Worm (Caenorhabditis elegans): ENCODE measurements around the gene lmtr-2.

lmtr-2 gene

DNA sequence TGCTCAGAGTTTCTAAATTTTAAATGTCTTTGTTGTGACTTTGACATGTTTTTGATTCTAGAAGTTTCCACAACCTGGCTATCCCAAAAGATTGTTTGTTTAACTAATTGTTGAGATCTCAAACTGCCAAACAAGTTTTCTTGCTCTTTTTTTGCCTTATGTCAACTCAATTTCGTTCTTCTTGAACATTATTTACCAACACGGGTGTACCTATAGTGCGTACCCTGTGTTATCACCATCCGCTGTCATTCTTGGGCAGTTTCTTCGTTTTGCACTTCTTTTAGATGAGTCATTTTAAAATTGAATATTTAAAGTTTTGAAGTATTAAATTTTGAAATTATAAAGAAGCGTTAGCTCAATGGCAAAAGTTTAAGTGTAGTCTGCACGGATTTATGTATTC, 6.0 kb upstream of the lmtr-2 start, which contains the start of gene sptl-2:
Gene sptl-2 (plus strand): TSS at position 280 of the 400 bp plus-strand sequence.
- TF ChIP-seq sma-9 (GFP tag; optimal IDR thresholded peaks at IDR 0.05) (peak; percentile 16), sma-9 (tag; optimal IDR thresholded peaks at IDR 0.05) (no peak), fos-1 (tag; optimal IDR thresholded peaks at IDR 0.05) (peak; percentile 79), elt-1 (tag; optimal IDR thresholded peaks at IDR 0.05) (no peak), unc-62 (GFP tag; optimal IDR thresholded peaks at IDR 0.05) (no peak)

DNA sequence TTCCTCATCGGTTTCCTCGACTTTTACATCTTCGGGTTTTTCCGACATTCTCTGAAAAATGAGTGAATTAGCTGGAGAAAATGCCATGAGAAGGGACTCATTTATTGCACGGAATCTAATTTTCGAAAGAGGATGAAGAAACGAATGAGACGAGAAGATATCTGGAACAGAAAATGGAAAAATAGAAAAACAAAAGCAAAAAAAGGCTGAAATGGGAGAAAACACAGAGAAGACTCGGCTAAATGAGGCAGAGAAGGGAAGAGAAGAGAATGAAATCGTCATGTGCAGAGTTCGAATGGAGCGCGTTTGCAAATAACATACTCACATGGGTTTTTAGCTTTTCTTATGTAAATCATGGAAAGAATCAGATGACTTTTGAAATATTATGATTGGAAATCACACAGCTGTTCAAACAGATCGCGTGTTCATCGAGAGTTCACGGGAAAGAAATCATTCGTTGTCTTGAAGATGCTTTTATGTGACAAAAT, 3.0 kb upstream of the lmtr-2 start, which contains the start of gene Y97E10AR.6:
Gene Y97E10AR.6 (minus strand): TSS at position 51 of the 488 bp plus-strand sequence.
- TF ChIP-seq nhr-129 (tag; optimal IDR thresholded peaks at IDR 0.05): peak; percentile 74
- no peak for TF ChIP-seq gmeb-1 (tag; optimal IDR thresholded peaks at IDR 0.05)
- TF ChIP-seq sem-4 (tag; optimal IDR thresholded peaks at IDR 0.05): no peak
- peak; percentile 70 for TF ChIP-seq unc-55 (GFP tag; optimal IDR thresholded peaks at IDR 0.05)
- no peak for TF ChIP-seq nhr-23 (tag; optimal IDR thresholded peaks at IDR 0.05)
- TF ChIP-seq C34F6.9 (tag; optimal IDR thresholded peaks at IDR 0.05): peak; percentile 78
- peak; percentile 19 for TF ChIP-seq fos-1 (tag; optimal IDR thresholded peaks at IDR 0.05)
- peak in 1 of 2 experiments; percentile 44 for TF ChIP-seq lsy-2 (tag; optimal IDR thresholded peaks at IDR 0.05)

- no peak for TF ChIP-seq crh-2 (tag; optimal IDR thresholded peaks at IDR 0.05)
Measured at ce11 chrV:8012032-8012431, 1.1 kb upstream of the lmtr-2 start, which contains the start of gene rpb-9. Gene rpb-9, minus strand, starts transcription at chrV:8012345.

ce11 chrV:8010103-8010502, 803 bp downstream of the lmtr-2 start, which contains the start of gene Y97E10AR.4:
Gene Y97E10AR.4, minus strand, starts transcription at chrV:8010233.
- TF ChIP-seq lin-11 (tag; optimal IDR thresholded peaks at IDR 0.05): no peak
- no peak for TF ChIP-seq unc-62 (GFP tag; optimal IDR thresholded peaks at IDR 0.05)
- no peak for TF ChIP-seq dmd-4 (tag; optimal IDR thresholded peaks at IDR 0.05)
- no peak for TF ChIP-seq ama-1 (optimal IDR thresholded peaks at IDR 0.05)

DNA sequence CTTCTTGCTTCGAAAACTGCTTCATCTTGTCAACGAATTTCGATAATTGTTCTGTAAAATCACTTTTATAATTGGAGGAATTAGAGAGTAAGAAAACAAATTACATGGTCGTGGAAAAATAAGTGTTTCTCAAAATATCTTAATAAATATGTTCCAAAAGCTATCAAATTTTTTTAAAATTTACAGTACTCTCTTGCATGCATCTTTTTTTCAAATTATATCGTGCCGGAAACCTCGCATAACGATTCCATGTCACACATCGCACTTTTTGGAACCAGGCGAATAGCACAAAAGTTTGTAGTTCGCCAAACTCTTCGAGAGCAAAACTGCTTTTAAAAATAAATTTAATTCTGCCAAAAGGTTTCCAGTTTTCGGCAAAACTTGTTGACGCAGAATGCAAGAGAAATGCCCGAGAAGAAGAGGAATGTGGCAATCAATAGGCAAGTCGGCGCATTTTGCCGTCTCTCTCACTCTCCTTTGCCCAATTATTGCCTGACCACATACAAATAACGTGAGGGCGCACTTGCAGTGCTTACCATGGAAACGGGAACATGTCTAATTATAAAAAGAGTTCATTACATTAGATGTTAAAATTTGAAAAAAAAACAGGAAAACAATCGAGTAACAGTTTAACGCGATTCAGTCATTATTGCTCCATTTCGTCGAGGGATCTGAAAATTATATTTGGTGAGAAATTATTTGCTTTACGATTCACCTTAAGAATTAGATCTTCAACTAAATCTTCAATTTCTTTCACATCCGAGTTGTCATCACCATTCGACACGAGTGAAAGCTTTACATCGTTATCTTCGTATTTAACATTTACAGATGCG, 3.2 kb downstream of the lmtr-2 start, which contains the start of gene Y97E10AR.3:
Gene Y97E10AR.3 (minus strand): TSS at position 51 of the 833 bp plus-strand sequence.
- TF ChIP-seq C34F6.9 (tag; optimal IDR thresholded peaks at IDR 0.05): peak; percentile 53
- no peak for TF ChIP-seq dmd-4 (tag; optimal IDR thresholded peaks at IDR 0.05)

DNA sequence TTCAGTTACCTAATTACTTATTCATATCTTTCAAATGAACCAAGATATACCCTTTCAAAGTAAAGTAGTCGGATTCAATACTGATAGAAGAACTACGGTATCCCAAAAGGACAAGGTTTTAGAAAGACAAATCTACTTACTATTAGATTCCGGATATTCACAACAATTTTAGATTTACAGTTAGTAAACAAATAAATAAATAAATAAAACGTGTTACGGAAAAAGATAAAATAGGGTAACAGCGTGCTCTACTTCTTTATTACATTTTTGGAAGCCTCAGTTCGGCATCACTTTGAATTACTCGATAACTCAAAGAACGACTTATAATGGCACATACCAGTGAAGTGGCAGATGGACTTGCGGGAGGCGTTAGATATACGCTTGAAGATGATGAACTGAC, 5.9 kb downstream of the lmtr-2 start, which contains the start of gene Y97E10AR.8:
Gene Y97E10AR.8 (plus strand): TSS at position 301 of the 400 bp plus-strand sequence.
- no peak for TF ChIP-seq ztf-4 (tag; optimal IDR thresholded peaks at IDR 0.05)
- TF ChIP-seq egl-27 (tag; optimal IDR thresholded peaks at IDR 0.05): no peak
- TF ChIP-seq F13H6.1 (tag; optimal IDR thresholded peaks at IDR 0.05): no peak
- no peak for TF ChIP-seq unc-62 (GFP tag; optimal IDR thresholded peaks at IDR 0.05)
- TF ChIP-seq ztf-1 (GFP tag; conservative IDR thresholded peaks at IDR 0.05): no peak
- TF ChIP-seq unc-39 (tag; optimal IDR thresholded peaks at IDR 0.05): no peak
- no peak for TF ChIP-seq elt-3 (tag; optimal IDR thresholded peaks at IDR 0.05)
- TF ChIP-seq zag-1 (tag; optimal IDR thresholded peaks at IDR 0.05): no peak
- TF ChIP-seq lin-13 (GFP tag; optimal IDR thresholded peaks at IDR 0.05): no peak
- TF ChIP-seq fos-1 (tag; optimal IDR thresholded peaks at IDR 0.05): no peak

DNA sequence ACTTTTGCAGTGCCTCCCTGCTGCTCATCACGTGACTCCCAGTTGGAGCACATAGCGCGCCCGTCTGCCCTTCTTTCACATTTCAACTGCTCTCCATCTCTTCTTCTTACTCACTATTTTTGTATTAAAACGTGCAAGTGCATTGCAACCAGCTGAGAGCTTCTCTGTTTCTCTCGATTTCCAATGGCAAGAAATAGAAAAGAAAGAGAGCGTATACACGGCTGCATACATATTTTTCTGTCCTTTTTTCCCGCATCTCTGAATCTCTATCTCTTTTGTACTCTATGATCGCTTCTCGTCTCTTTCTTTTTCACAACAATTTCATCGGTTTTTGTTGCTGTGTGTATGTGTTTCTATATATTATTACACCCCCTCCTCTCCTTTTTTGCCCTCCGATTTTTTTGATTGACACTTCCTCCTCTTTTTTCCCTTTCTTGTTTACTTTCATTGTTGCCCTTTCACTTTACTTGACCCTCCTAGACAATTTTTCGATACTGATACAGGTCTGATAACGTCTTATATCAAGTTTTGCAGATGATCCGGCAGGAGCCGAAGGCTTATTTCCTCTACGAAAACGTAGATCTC, 9.9 kb downstream of the lmtr-2 start, which contains the start of gene Y97E10AR.1:
Gene Y97E10AR.1 (plus strand): TSS at position 535 of the 585 bp plus-strand sequence.
- TF ChIP-seq snpc-4 (tag; optimal IDR thresholded peaks at IDR 0.05) (peak; percentile 71), ZK546.5 (tag; optimal IDR thresholded peaks at IDR 0.05) (no peak), gmeb-1 (tag; optimal IDR thresholded peaks at IDR 0.05) (no peak), egl-27 (tag; optimal IDR thresholded peaks at IDR 0.05) (peak; percentile 73), mab-5 (tag; optimal IDR thresholded peaks at IDR 0.05) (peak; percentile 73), blmp-1 (tag; optimal IDR thresholded peaks at IDR 0.05; ENCODE audit: insufficient read depth) (peak; percentile 92), aly-2 (tag; optimal IDR thresholded peaks at IDR 0.05) (no peak), sem-4 (tag; optimal IDR thresholded peaks at IDR 0.05) (peak; percentile 31), mdl-1 (tag; optimal IDR thresholded peaks at IDR 0.05) (peak in 1 of 2 experiments; percentile 86), alr-1 (tag; optimal IDR thresholded peaks at IDR 0.05) (no peak), nhr-6 (tag; optimal IDR thresholded peaks at IDR 0.05) (peak; percentile 65), F13H6.1 (tag; optimal IDR thresholded peaks at IDR 0.05) (peak; percentile 93), ceh-16 (tag; optimal IDR thresholded peaks at IDR 0.05) (no peak), ceh-82 (tag; optimal IDR thresholded peaks at IDR 0.05) (no peak), unc-39 (tag; optimal IDR thresholded peaks at IDR 0.05) (no peak), unc-62 (GFP tag; optimal IDR thresholded peaks at IDR 0.05) (no peak), nhr-77 (tag; optimal IDR thresholded peaks at IDR 0.05) (no peak), lsy-2 (tag; optimal IDR thresholded peaks at IDR 0.05) (peak; percentile 33 to 84), ztf-11 (tag; optimal IDR thresholded peaks at IDR 0.05) (no peak), lin-11 (tag; optimal IDR thresholded peaks at IDR 0.05) (peak; percentile 4), fos-1 (tag; optimal IDR thresholded peaks at IDR 0.05) (peak; percentile 94), nhr-10 (tag; optimal IDR thresholded peaks at IDR 0.05) (no peak), R02D3.7 (tag; optimal IDR thresholded peaks at IDR 0.05) (no peak)

Data from whole organism, L2 larva.